Worm (Caenorhabditis elegans): ENCODE results near the gene F09E10.1.

DNA sequence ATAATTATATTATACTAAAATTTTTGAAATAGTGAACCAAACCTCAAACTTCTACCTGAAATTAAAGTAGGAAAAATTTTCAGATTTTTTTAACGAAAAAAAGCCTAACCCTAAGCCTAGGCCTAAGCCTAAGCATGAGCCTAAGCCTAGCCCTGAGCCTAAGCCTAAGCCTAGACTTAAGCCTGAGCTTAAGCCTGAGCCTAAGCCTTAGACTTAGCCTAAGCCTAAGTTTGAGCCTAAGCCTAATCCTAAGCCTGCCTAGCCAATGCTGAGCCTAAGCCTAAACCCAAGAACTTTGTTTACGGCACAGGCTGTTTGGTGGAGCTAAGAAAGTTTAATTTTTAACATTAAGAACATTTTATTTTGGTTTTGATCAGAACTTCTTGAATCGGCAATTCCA is 6.6 kb upstream of the F09E10.1 start:
- no peak for TF ChIP-seq sem-4 (tag; optimal IDR thresholded peaks at IDR 0.05)
- no peak for TF ChIP-seq ztf-4 (tag; optimal IDR thresholded peaks at IDR 0.05)
- no peak for TF ChIP-seq unc-55 (GFP tag; optimal IDR thresholded peaks at IDR 0.05)
- TF ChIP-seq lin-13 (GFP tag; optimal IDR thresholded peaks at IDR 0.05): no peak
- TF ChIP-seq nhr-237 (tag; optimal IDR thresholded peaks at IDR 0.05): no peak
- TF ChIP-seq mbf-1 (tag; optimal IDR thresholded peaks at IDR 0.05): no peak
- no peak for TF ChIP-seq snpc-4 (tag; optimal IDR thresholded peaks at IDR 0.05)
- TF ChIP-seq ama-1 (optimal IDR thresholded peaks at IDR 0.05): no peak
- TF ChIP-seq unc-62 (GFP tag; optimal IDR thresholded peaks at IDR 0.05): no peak
- no peak for TF ChIP-seq nhr-11 (tag; optimal IDR thresholded peaks at IDR 0.05)
